Fruit fly (Drosophila melanogaster): Measurements from ENCODE around the gene CG42537.

The CG42537 gene

DNA sequence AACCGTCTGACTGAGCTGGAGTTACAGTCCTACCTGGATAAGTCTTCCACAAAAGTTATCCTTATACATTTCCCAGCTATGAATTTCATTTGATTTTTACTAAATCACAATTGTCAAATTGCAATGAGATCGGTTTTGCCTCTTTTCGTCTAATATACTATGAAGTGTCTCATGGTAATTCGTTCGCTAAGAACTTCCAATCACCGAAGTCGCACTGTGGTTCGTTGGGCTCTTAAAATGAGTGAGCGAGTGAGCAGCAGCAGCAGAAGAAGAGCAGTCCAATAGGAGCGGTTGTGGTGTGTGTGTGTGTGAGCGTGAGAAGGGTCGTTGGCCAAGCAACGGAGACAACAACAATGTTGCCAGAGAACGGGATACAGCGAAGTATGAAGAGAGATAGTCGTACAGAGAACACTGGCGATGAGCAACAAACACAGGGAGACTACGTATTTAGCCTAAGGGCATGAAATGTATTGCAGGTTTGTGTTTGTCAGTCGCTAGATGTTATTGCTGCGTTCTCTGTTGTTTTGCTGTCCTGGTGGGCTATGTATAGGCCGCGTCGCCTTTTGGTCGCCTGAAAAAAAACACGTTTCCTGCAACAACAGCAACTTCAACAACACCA, 46.5 kb downstream of the CG42537 start:
- TF ChIP-seq CG8478 (optimal IDR thresholded peaks at IDR 0.05) (no peak), CTCF (optimal IDR thresholded peaks at IDR 0.05) (no peak)

DNA sequence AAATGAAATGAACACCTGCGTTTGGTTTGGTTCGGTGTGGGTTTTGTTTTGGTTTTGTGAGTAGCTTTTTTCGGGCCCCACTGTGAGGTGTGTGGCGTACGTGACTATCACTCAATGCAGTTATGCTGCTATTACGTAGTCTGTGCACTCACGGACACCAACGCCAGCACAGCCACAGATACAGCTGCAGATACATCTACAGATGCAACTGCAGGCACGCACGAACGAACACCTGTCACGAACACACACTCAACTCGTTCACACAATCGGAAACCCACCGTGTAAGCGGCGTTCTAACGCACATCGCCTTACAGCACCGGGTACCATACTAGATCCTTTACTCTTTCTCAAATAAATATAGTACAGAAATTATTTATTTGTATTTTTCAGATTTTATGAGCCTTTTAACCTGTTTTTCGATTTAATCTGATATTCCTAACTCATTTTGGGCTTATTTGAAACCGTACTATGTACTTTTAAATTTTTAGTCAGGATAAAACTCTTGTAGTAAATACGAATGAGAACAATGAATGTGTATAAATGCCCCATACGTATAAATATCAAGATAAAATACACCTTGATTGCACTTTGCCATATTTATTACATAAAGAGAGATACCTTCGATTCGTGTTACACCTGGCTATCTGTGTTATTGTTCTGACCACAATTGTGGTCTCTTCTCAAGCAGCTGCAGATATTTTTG, 48.0 kb downstream of the CG42537 start:
- TF ChIP-seq CG8478 (optimal IDR thresholded peaks at IDR 0.05) (no peak), CTCF (optimal IDR thresholded peaks at IDR 0.05) (no peak)

DNA sequence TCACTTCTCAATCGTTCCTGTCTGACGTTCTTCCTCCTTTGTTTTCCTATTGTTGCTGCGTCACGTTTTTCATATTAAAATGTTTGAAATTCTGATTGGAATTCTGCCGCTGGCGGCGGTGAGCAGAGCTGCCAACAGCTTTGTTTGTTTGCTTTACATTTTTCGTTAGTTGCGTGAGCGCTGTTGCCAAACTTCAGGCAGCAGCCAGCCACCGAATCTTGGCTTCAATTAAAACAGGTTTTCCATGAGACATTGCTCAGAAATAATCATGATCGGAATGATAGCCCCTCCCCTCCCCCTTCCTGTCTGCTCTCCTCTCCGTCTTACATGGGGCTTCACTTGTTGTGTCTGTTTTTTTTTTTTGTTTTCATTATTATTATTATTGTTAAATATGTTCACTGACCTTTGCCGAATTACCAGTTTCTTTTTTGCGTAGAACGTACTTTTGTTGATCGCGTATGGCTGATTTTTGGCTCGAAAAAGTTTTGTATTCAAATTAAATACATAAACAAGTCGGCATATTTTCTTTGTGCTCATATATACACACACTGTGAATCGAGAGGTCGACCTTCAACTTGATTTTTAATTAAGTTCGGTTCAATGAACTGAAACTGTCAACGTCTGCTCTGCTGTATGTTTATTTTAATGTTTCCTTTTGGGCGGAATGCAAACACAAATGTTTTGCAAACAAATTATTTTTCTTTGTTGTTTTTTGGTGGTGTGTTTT, 48.7 kb downstream of the CG42537 start:
- no peak for TF ChIP-seq CG8478 (optimal IDR thresholded peaks at IDR 0.05)

All from S2 (cell line).